Fruit fly (Drosophila melanogaster) whole organism, embryonic: ENCODE data around the gene Bhmt.

ENCODE experiments used
- Aef1 ChIP-seq: fragments of 200-800 bp; sonication (Bioruptor generic); IDR thresholded peaks from 3 replicates; pipeline ENCODE4 v1.3.6; 2022; ENCODE audit warnings: missing biosample characterization, missing genetic modification characterization
- Awh ChIP-seq: fragments of 200-800 bp; sonication (Bioruptor generic); IDR thresholded peaks from 2 replicates; pipeline ENCODE4, ENCODE4 v1.3.6; 2022; ENCODE audit warnings: missing biosample characterization, missing genetic modification characterization
- Bteb2 ChIP-seq: fragments of 200-800 bp; sonication (Bioruptor generic); optimal IDR thresholded peaks from 2 replicates; lab custom pipeline; 2016; ENCODE audit warnings: missing biosample characterization, missing genetic modification characterization
- CG11504 ChIP-seq: fragments of 200-800 bp; sonication (Bioruptor generic); optimal IDR thresholded peaks from 3 replicates; lab custom pipeline; 2019; ENCODE audit warnings: missing biosample characterization, mild to moderate bottlenecking, missing genetic modification characterization, moderate library complexity
- CG11723 ChIP-seq: fragments of 200-800 bp; sonication (Bioruptor generic); optimal IDR thresholded peaks from 2 replicates; lab custom pipeline; 2017; ENCODE audit warnings: missing biosample characterization, mild to moderate bottlenecking, missing genetic modification characterization
- CG17359 ChIP-seq: fragments of 200-800 bp; sonication (Bioruptor generic); optimal IDR thresholded peaks from 3 replicates; lab custom pipeline; 2018; ENCODE audit warnings: missing biosample characterization, mild to moderate bottlenecking, missing genetic modification characterization, moderate library complexity
- CG1792 ChIP-seq: fragments of 200-800 bp; sonication (Bioruptor generic); optimal IDR thresholded peaks from 2 replicates; lab custom pipeline; 2016; ENCODE audit warnings: missing biosample characterization, missing genetic modification characterization
- CG18476 ChIP-seq: fragments of 200-800 bp; sonication (Bioruptor generic); optimal IDR thresholded peaks from 2 replicates; lab custom pipeline; 2016; ENCODE audit warnings: missing biosample characterization, mild to moderate bottlenecking, missing genetic modification characterization
- CG2202 ChIP-seq: fragments of 200-800 bp; sonication (Bioruptor generic); optimal IDR thresholded peaks from 2 replicates; lab custom pipeline; 2018; ENCODE audit warnings: missing biosample characterization, mild to moderate bottlenecking, missing genetic modification characterization
- CG30431 ChIP-seq: fragments of 200-800 bp; sonication (Bioruptor generic); optimal IDR thresholded peaks from 2 replicates; lab custom pipeline; 2017; ENCODE audit warnings: missing biosample characterization, missing genetic modification characterization
- CG3407 ChIP-seq: fragments of 200-800 bp; sonication (Bioruptor generic); optimal IDR thresholded peaks from 2 replicates; lab custom pipeline; 2018; ENCODE audit warnings: missing biosample characterization, mild to moderate bottlenecking, missing genetic modification characterization
- CG34376 ChIP-seq: fragments of 200-800 bp; sonication (Bioruptor generic); optimal IDR thresholded peaks from 2 replicates; lab custom pipeline; 2018; ENCODE audit warnings: missing biosample characterization, mild to moderate bottlenecking, missing genetic modification characterization
- CG42726 ChIP-seq: fragments of 200-800 bp; sonication (Bioruptor generic); IDR thresholded peaks from 2 replicates; pipeline ENCODE4 v1.3.6; 2022; ENCODE audit warnings: missing biosample characterization, missing genetic modification characterization; ENCODE audit not compliant: partially characterized antibody
- CG5180 ChIP-seq: fragments of 200-800 bp; sonication (Bioruptor generic); optimal IDR thresholded peaks from 3 replicates; lab custom pipeline; 2017; ENCODE audit warnings: missing biosample characterization, missing genetic modification characterization, mild to moderate bottlenecking, moderate library complexity, missing genetic modification reagents
- CG6791 ChIP-seq: fragments of 200-800 bp; sonication (Bioruptor generic); IDR thresholded peaks from 3 replicates; pipeline ENCODE4 v1.3.6; 2022; ENCODE audit warnings: missing biosample characterization, missing genetic modification characterization; ENCODE audit not compliant: partially characterized antibody
- CG7372 ChIP-seq: fragments of 200-800 bp; sonication (Bioruptor generic); IDR thresholded peaks from 2 replicates; pipeline ENCODE4 v1.3.6; 2022; ENCODE audit warnings: missing biosample characterization, missing genetic modification characterization
- D19B ChIP-seq: fragments of 200-800 bp; sonication (Bioruptor generic); optimal IDR thresholded peaks from 2 replicates; lab custom pipeline; 2017; ENCODE audit warnings: missing biosample characterization, mild to moderate bottlenecking, missing genetic modification characterization
- Doc3 ChIP-seq: fragments of 200-800 bp; sonication (Bioruptor generic); IDR thresholded peaks from 3 replicates; pipeline ENCODE4 v1.3.6; 2022; ENCODE audit warnings: missing biosample characterization, missing genetic modification characterization; ENCODE audit not compliant: partially characterized antibody
- Drgx ChIP-seq: fragments of 200-800 bp; sonication (Bioruptor generic); IDR thresholded peaks from 2 replicates; pipeline ENCODE4 v1.3.6; 2022; ENCODE audit warnings: missing biosample characterization, missing genetic modification characterization
- HLH54F ChIP-seq: fragments of 200-800 bp; sonication (Bioruptor generic); optimal IDR thresholded peaks from 3 replicates; lab custom pipeline; 2016; ENCODE audit warnings: missing biosample characterization, missing genetic modification characterization
- MBD-R2 ChIP-seq: fragments of 200-800 bp; sonication (Bioruptor generic); IDR thresholded peaks from 2 replicates; pipeline ENCODE4 v1.3.6; 2022; ENCODE audit warnings: missing biosample characterization, missing genetic modification characterization
- MTF-1 ChIP-seq: fragments of 200-800 bp; sonication (Bioruptor generic); optimal IDR thresholded peaks from 2 replicates; lab custom pipeline; 2018; ENCODE audit warnings: missing biosample characterization, mild to moderate bottlenecking, missing genetic modification characterization, borderline replicate concordance
- Opbp ChIP-seq: fragments of 200-800 bp; sonication (Bioruptor generic); IDR thresholded peaks from 3 replicates; pipeline ENCODE4 v1.3.6; 2022; ENCODE audit warnings: missing biosample characterization, missing genetic modification characterization; ENCODE audit not compliant: partially characterized antibody
- Poxn ChIP-seq: fragments of 200-800 bp; sonication (Bioruptor generic); IDR thresholded peaks from 2 replicates; pipeline ENCODE4 v1.3.6; 2022; ENCODE audit warnings: missing biosample characterization, missing genetic modification characterization
- Ptx1 ChIP-seq: fragments of 200-800 bp; sonication (Bioruptor generic); IDR thresholded peaks from 2 replicates; pipeline ENCODE4 v1.3.6; 2022; ENCODE audit warnings: missing biosample characterization, missing genetic modification characterization
- Taf1 ChIP-seq: fragments of 200-800 bp; sonication (Bioruptor generic); IDR thresholded peaks from 2 replicates; pipeline ENCODE4 v1.3.6; 2022; ENCODE audit warnings: missing biosample characterization, missing genetic modification characterization
- Tbp ChIP-seq: fragments of >200 bp; optimal IDR thresholded peaks from 2 replicates; lab custom pipeline; 2018; ENCODE audit warnings: missing biosample characterization, missing genetic modification characterization
- Xbp1 ChIP-seq: fragments of 200-800 bp; sonication (Bioruptor generic); optimal IDR thresholded peaks from 3 replicates; lab custom pipeline; 2016; ENCODE audit warnings: missing biosample characterization, mild to moderate bottlenecking, missing genetic modification characterization
- aop ChIP-seq: fragments of 200-800 bp; sonication (Bioruptor generic); IDR thresholded peaks from 2 replicates; pipeline ENCODE4 v1.3.6; 2022; ENCODE audit warnings: missing biosample characterization, missing genetic modification characterization
- ara ChIP-seq: fragments of 200-800 bp; sonication (Bioruptor generic); IDR thresholded peaks from 2 replicates; pipeline ENCODE4 v1.3.6; 2022; ENCODE audit warnings: missing biosample characterization, missing genetic modification characterization
- ash1 ChIP-seq: fragments of 200-800 bp; sonication (Bioruptor generic); optimal IDR thresholded peaks from 2 replicates; lab custom pipeline; 2018; ENCODE audit warnings: missing biosample characterization, mild to moderate bottlenecking, missing genetic modification characterization
- cato ChIP-seq: fragments of 200-800 bp; sonication (Bioruptor generic); optimal IDR thresholded peaks from 2 replicates; lab custom pipeline; 2016; ENCODE audit warnings: missing biosample characterization, missing genetic modification characterization, borderline replicate concordance
- ewg ChIP-seq: fragments of 200-800 bp; sonication (Bioruptor generic); optimal IDR thresholded peaks from 3 replicates; lab custom pipeline; 2017; ENCODE audit warnings: mild to moderate bottlenecking, missing biosample characterization, missing genetic modification reagents, missing genetic modification characterization
- exex ChIP-seq: fragments of 200-800 bp; sonication (Bioruptor generic); optimal IDR thresholded peaks from 4 replicates; lab custom pipeline; 2018; ENCODE audit warnings: missing biosample characterization, mild to moderate bottlenecking, missing genetic modification characterization, moderate library complexity
- eyg ChIP-seq: fragments of 200-800 bp; sonication (Bioruptor generic); optimal IDR thresholded peaks from 3 replicates; lab custom pipeline; 2016; ENCODE audit warnings: missing biosample characterization, missing genetic modification characterization
- fd3F ChIP-seq: fragments of 200-800 bp; sonication (Bioruptor generic); optimal IDR thresholded peaks from 2 replicates; lab custom pipeline; 2018; ENCODE audit warnings: missing biosample characterization, mild to moderate bottlenecking, missing genetic modification characterization, moderate library complexity
- h ChIP-seq: fragments of >200 bp; optimal IDR thresholded peaks from 2 replicates; lab custom pipeline; 2017
- hkb ChIP-seq, 2 experiments: fragments of 200-800 bp in 1 of 2; fragments of >200 bp in 1 of 2; sonication (Bioruptor generic) in 1 of 2; IDR thresholded peaks in 1 of 2; optimal IDR thresholded peaks in 1 of 2; 2 replicates each; pipeline versions ENCODE4 v1.3.6 to Lab custom; 2017 to 2022; ENCODE audit warnings: missing biosample characterization in 1 of 2, missing genetic modification characterization in 1 of 2
- jing ChIP-seq: fragments of 200-800 bp; sonication (Bioruptor generic); optimal IDR thresholded peaks from 2 replicates; lab custom pipeline; 2018; ENCODE audit warnings: missing biosample characterization, mild to moderate bottlenecking, missing genetic modification characterization
- maf-S ChIP-seq: fragments of 200-800 bp; sonication (Bioruptor generic); optimal IDR thresholded peaks from 2 replicates; lab custom pipeline; 2016; ENCODE audit warnings: missing biosample characterization, missing genetic modification characterization
- pfk ChIP-seq: fragments of 200-800 bp; sonication (Bioruptor generic); optimal IDR thresholded peaks from 2 replicates; lab custom pipeline; 2018; ENCODE audit warnings: missing biosample characterization, mild to moderate bottlenecking, missing genetic modification characterization, moderate library complexity
- psq ChIP-seq: fragments of 200-800 bp; sonication (Bioruptor generic); optimal IDR thresholded peaks from 2 replicates; lab custom pipeline; 2017; ENCODE audit warnings: missing biosample characterization, missing genetic modification characterization
- pzg ChIP-seq: fragments of 200-800 bp; sonication (Bioruptor generic); optimal IDR thresholded peaks from 3 replicates; lab custom pipeline; 2018; ENCODE audit warnings: missing biosample characterization, mild to moderate bottlenecking, missing genetic modification characterization, moderate library complexity
- slou ChIP-seq: fragments of 200-800 bp; sonication (Bioruptor generic); optimal IDR thresholded peaks from 3 replicates; lab custom pipeline; 2016; ENCODE audit warnings: missing biosample characterization, missing genetic modification characterization
- slp2 ChIP-seq: fragments of 200-800 bp; sonication (Bioruptor generic); optimal IDR thresholded peaks from 2 replicates; lab custom pipeline; 2016; ENCODE audit warnings: missing biosample characterization, missing genetic modification characterization
- so ChIP-seq: fragments of 200-800 bp; sonication (Bioruptor generic); IDR thresholded peaks from 3 replicates; pipeline ENCODE4 v1.3.6; 2022; ENCODE audit warnings: missing biosample characterization, missing genetic modification characterization
- sob ChIP-seq: fragments of 200-800 bp; sonication (Bioruptor generic); IDR thresholded peaks from 2 replicates; pipeline ENCODE4 v1.3.6; 2022; ENCODE audit warnings: missing biosample characterization, missing genetic modification characterization
- sr ChIP-seq: fragments of 200-800 bp; sonication (Bioruptor generic); IDR thresholded peaks from 3 replicates; pipeline ENCODE4 v1.3.6; 2022; ENCODE audit warnings: missing biosample characterization, missing genetic modification characterization
- tgo ChIP-seq: fragments of 200-800 bp; sonication (Bioruptor generic); IDR thresholded peaks from 3 replicates; pipeline ENCODE4 v1.3.6; 2022; ENCODE audit warnings: missing biosample characterization, missing genetic modification characterization
- ttk ChIP-seq: fragments of 200-800 bp; sonication (Bioruptor generic); IDR thresholded peaks from 2 replicates; pipeline ENCODE4 v2.1.2; 2022; ENCODE audit warnings: missing biosample characterization, missing genetic modification characterization
- vvl ChIP-seq: fragments of 200-800 bp; sonication (Bioruptor generic); IDR thresholded peaks from 2 replicates; pipeline ENCODE4 v1.3.6; 2022; ENCODE audit warnings: missing biosample characterization, missing genetic modification characterization

Gene Bhmt

DNA sequence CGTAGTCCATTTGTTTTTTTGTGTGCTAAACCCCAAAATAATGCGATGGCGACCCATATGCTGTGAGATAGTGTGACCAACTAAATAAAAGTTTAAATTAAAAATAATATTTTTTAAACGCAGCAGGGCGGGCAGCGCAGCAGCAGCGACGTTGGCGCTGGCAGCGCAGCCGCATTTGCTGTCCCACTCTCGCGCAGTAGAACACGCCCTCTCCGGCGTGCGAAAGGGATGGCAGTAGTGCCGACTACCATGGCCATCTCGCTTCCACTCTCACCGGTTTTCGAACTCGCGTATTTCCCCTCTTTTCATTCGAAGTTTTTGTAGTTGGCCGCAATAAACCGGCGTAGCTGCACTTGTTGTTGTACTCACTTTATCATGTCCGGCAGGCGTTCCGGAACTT lies 21.1 kb downstream of the Bhmt start:
- no peak for TF ChIP-seq h
- peak; percentile 9 for TF ChIP-seq CG11723 (GFP tag; lab: Kevin White, UChicago)
- TF ChIP-seq CG17359 (tag; lab: Kevin White, UChicago), result no peak
- TF ChIP-seq eyg (GFP tag; lab: Kevin White, UChicago), result no peak
- no peak for TF ChIP-seq pfk (GFP tag; lab: Kevin White, UChicago)
- TF ChIP-seq sr (GFP tag; lab: Robert Waterston, UW), result peak; percentile 43; the same call in 1 of the 3 replicates
- no peak for TF ChIP-seq CG2202
- TF ChIP-seq Awh, result no peak
- TF ChIP-seq Ptx1 (GFP tag; lab: Robert Waterston, UW), result no peak
- TF ChIP-seq ewg, result peak; percentile 80
- no peak for TF ChIP-seq exex (tag; lab: Kevin White, UChicago)
- TF ChIP-seq maf-S (GFP tag; lab: Kevin White, UChicago), result no peak
- TF ChIP-seq CG7372 (GFP tag; lab: Robert Waterston, UW), result no peak
- TF ChIP-seq CG34376 (GFP tag; lab: Kevin White, UChicago), result no peak
- no peak for TF ChIP-seq Doc3 (GFP tag; lab: Robert Waterston, UW)
- TF ChIP-seq pzg (GFP tag; lab: Kevin White, UChicago), result no peak
- TF ChIP-seq MBD-R2 (GFP tag; lab: Robert Waterston, UW), result peak; percentile 25; the same call in 1 of the 2 replicates
- no peak for TF ChIP-seq Tbp (GFP tag; lab: Kevin White, UChicago)
- TF ChIP-seq psq (GFP tag; lab: Kevin White, UChicago), result no peak
- TF ChIP-seq vvl (GFP tag; lab: Robert Waterston, UW), result peak; percentile 66
- TF ChIP-seq ttk, result peak; percentile 29; the same call in 1 of the 2 replicates
- TF ChIP-seq Xbp1 (GFP tag; lab: Kevin White, UChicago), result no peak
- TF ChIP-seq CG30431 (GFP tag; lab: Kevin White, UChicago), result no peak
- TF ChIP-seq CG18476 (GFP tag; lab: Kevin White, UChicago), result no peak
- TF ChIP-seq slou, result no peak
- no peak for TF ChIP-seq hkb (optimal IDR thresholded peaks at IDR 0.05; lab: Kevin White, UChicago)
- peak; percentile 58; the same call in 1 of the 2 replicates for TF ChIP-seq hkb (GFP tag; IDR thresholded peaks at IDR 0.05; lab: Robert Waterston, UW)
- no peak for TF ChIP-seq tgo (GFP tag; lab: Robert Waterston, UW)
- TF ChIP-seq Poxn, result no peak
- no peak for TF ChIP-seq CG11504 (tag; lab: Kevin White, UChicago)
- no peak for TF ChIP-seq CG5180 (GFP tag; lab: Kevin White, UChicago)
- peak; percentile 54; the same call in 1 of the 3 replicates for TF ChIP-seq Opbp (GFP tag; lab: Robert Waterston, UW)
- TF ChIP-seq aop (GFP tag; lab: Robert Waterston, UW), result peak; percentile 56; the same call in 1 of the 2 replicates
- peak; percentile 59; the same call in 2 of the 3 replicates for TF ChIP-seq CG6791 (GFP tag; lab: Robert Waterston, UW)
- TF ChIP-seq D19B (GFP tag; lab: Kevin White, UChicago), result no peak
- TF ChIP-seq CG42726 (GFP tag; lab: Robert Waterston, UW), result peak; percentile 78; the same call in 1 of the 2 replicates
- TF ChIP-seq ash1 (GFP tag; lab: Kevin White, UChicago), result peak; percentile 1
- TF ChIP-seq Aef1 (GFP tag; lab: Robert Waterston, UW), result no peak
- TF ChIP-seq ara (GFP tag; lab: Robert Waterston, UW), result no peak
- TF ChIP-seq sob (GFP tag; lab: Robert Waterston, UW), result 0 out of 2 replicates have a peak, but pooled peaks have one; percentile 30
- TF ChIP-seq Taf1 (GFP tag; lab: Robert Waterston, UW), result no peak
- no peak for TF ChIP-seq HLH54F (GFP tag; lab: Kevin White, UChicago)
- TF ChIP-seq so, result no peak; the same call in 2 of the 3 replicates
- no peak for TF ChIP-seq CG3407 (GFP tag; lab: Kevin White, UChicago)
- no peak for TF ChIP-seq CG1792 (GFP tag; lab: Kevin White, UChicago)
- TF ChIP-seq jing (GFP tag; lab: Kevin White, UChicago), result peak; percentile 59
- no peak for TF ChIP-seq Bteb2
- peak; percentile 32; the same call in 1 of the 2 replicates for TF ChIP-seq Drgx
- no peak for TF ChIP-seq fd3F
- TF ChIP-seq MTF-1 (GFP tag; lab: Kevin White, UChicago), result no peak
- TF ChIP-seq slp2 (GFP tag; lab: Kevin White, UChicago), result no peak
- no peak for TF ChIP-seq cato (GFP tag; lab: Kevin White, UChicago)
